Worm (Caenorhabditis elegans) whole organism, late embryonic: ENCODE measurements around the gene ptr-19.

Experiments
- C08G9.2 ChIP-seq: sonication (generic microtip); optimal IDR thresholded peaks from 2 replicates; lab custom pipeline; 2016; ENCODE audit warnings: mild to moderate bottlenecking, missing genetic modification characterization, moderate library complexity, missing compliant biosample characterization
- C38D4.7 ChIP-seq: fragments of 200-800 bp; sonication (Bioruptor generic); optimal IDR thresholded peaks from 2 replicates; lab custom pipeline; 2018; ENCODE audit warnings: mild to moderate bottlenecking, missing genetic modification characterization, moderate library complexity, missing compliant biosample characterization
- F13H6.1 ChIP-seq: sonication (generic microtip); optimal IDR thresholded peaks from 2 replicates; lab custom pipeline; 2016; ENCODE audit warnings: missing genetic modification characterization, missing compliant biosample characterization
- K09A11.1 ChIP-seq: sonication (generic microtip); optimal IDR thresholded peaks from 2 replicates; lab custom pipeline; 2017; ENCODE audit warnings: antibody characterized with exemption, mild to moderate bottlenecking, missing genetic modification characterization, missing compliant biosample characterization; ENCODE audit not compliant: insufficient read depth
- Y22D7AL.16 ChIP-seq: sonication (generic microtip); optimal IDR thresholded peaks from 2 replicates; lab custom pipeline; 2016; ENCODE audit warnings: missing genetic modification characterization, missing compliant biosample characterization
- ahr-1 ChIP-seq: sonication (generic microtip); optimal IDR thresholded peaks from 2 replicates; lab custom pipeline; 2016; ENCODE audit warnings: missing genetic modification characterization, missing compliant biosample characterization
- ama-1 ChIP-seq: fragments of 150-350 bp; optimal IDR thresholded peaks from 2 replicates; lab custom pipeline; 2014
- ceh-14 ChIP-seq: sonication (generic microtip); optimal IDR thresholded peaks from 2 replicates; lab custom pipeline; 2016; ENCODE audit warnings: missing genotype, missing genetic modification characterization, missing compliant biosample characterization
- ceh-19 ChIP-seq: fragments of 200-800 bp; sonication (Bioruptor generic); optimal IDR thresholded peaks from 2 replicates; lab custom pipeline; 2018; ENCODE audit warnings: mild to moderate bottlenecking, missing genetic modification characterization, missing compliant biosample characterization
- ceh-2 ChIP-seq: sonication (generic microtip); optimal IDR thresholded peaks from 2 replicates; lab custom pipeline; 2016; ENCODE audit warnings: missing genotype, missing genetic modification characterization, missing compliant biosample characterization
- ceh-22 ChIP-seq: sonication (generic microtip); optimal IDR thresholded peaks from 2 replicates; lab custom pipeline; 2017; ENCODE audit warnings: missing biosample characterization, missing genetic modification characterization
- ceh-30 ChIP-seq: fragments of 150-350 bp; optimal IDR thresholded peaks from 2 replicates; lab custom pipeline; 2014; ENCODE audit warnings: missing biosample characterization, missing genetic modification characterization
- ceh-34 ChIP-seq: sonication (generic microtip); optimal IDR thresholded peaks from 2 replicates; lab custom pipeline; 2016; ENCODE audit warnings: mild to moderate bottlenecking, missing genetic modification characterization, missing compliant biosample characterization
- dmd-4 ChIP-seq: sonication (generic microtip); optimal IDR thresholded peaks from 2 replicates; lab custom pipeline; 2016; ENCODE audit warnings: borderline replicate concordance, missing genetic modification characterization, missing compliant biosample characterization
- elt-2 ChIP-seq: sonication (generic microtip); optimal IDR thresholded peaks from 2 replicates; lab custom pipeline; 2016; ENCODE audit warnings: missing genetic modification reagents, missing genetic modification characterization, missing compliant biosample characterization
- elt-4 ChIP-seq: sonication (generic microtip); optimal IDR thresholded peaks from 2 replicates; lab custom pipeline; 2016; ENCODE audit warnings: missing genetic modification characterization, missing compliant biosample characterization
- ets-4 ChIP-seq: sonication (generic microtip); optimal IDR thresholded peaks from 2 replicates; lab custom pipeline; 2016; ENCODE audit warnings: missing genetic modification characterization, missing compliant biosample characterization
- eyg-1 ChIP-seq: sonication (generic microtip); optimal IDR thresholded peaks from 2 replicates; lab custom pipeline; 2016; ENCODE audit warnings: missing genotype, missing genetic modification characterization, missing compliant biosample characterization
- fax-1 ChIP-seq: sonication (generic microtip); optimal IDR thresholded peaks from 2 replicates; lab custom pipeline; 2016; ENCODE audit warnings: missing genotype, missing genetic modification characterization, missing compliant biosample characterization
- fkh-6 ChIP-seq: sonication (generic microtip); optimal IDR thresholded peaks from 2 replicates; lab custom pipeline; 2016; ENCODE audit warnings: missing genetic modification characterization, missing compliant biosample characterization
- hlh-13 ChIP-seq: fragments of 200-800 bp; sonication (Bioruptor generic); optimal IDR thresholded peaks from 2 replicates; lab custom pipeline; 2018; ENCODE audit warnings: mild to moderate bottlenecking, missing genetic modification characterization, missing compliant biosample characterization
- hlh-15 ChIP-seq: sonication (generic microtip); optimal IDR thresholded peaks from 2 replicates; lab custom pipeline; 2016; ENCODE audit warnings: missing genetic modification characterization, missing compliant biosample characterization
- hlh-30 ChIP-seq: sonication (generic microtip); optimal IDR thresholded peaks from 2 replicates; lab custom pipeline; 2017; ENCODE audit warnings: antibody characterized with exemption, missing genetic modification characterization, missing compliant biosample characterization; ENCODE audit not compliant: insufficient read depth
- hlh-6 ChIP-seq: sonication (generic microtip); optimal IDR thresholded peaks from 2 replicates; lab custom pipeline; 2016; ENCODE audit warnings: missing genotype, missing genetic modification characterization, missing compliant biosample characterization
- hlh-8 ChIP-seq: sonication (generic microtip); optimal IDR thresholded peaks from 2 replicates; lab custom pipeline; 2016; ENCODE audit warnings: missing genotype, missing genetic modification characterization, missing compliant biosample characterization
- lim-6 ChIP-seq: sonication (generic microtip); optimal IDR thresholded peaks from 2 replicates; lab custom pipeline; 2016; ENCODE audit warnings: missing genetic modification characterization, missing compliant biosample characterization
- lin-11 ChIP-seq: fragments of 200-800 bp; sonication (Bioruptor generic); optimal IDR thresholded peaks from 2 replicates; lab custom pipeline; 2018; ENCODE audit warnings: mild to moderate bottlenecking, missing genetic modification characterization, missing compliant biosample characterization
- mec-3 ChIP-seq: sonication (generic microtip); optimal IDR thresholded peaks from 2 replicates; lab custom pipeline; 2016; ENCODE audit warnings: borderline replicate concordance, missing genetic modification characterization, missing compliant biosample characterization
- nfya-1 ChIP-seq: sonication (generic microtip); optimal IDR thresholded peaks from 2 replicates; lab custom pipeline; 2017; ENCODE audit warnings: missing genetic modification characterization, mild to moderate bottlenecking, missing compliant biosample characterization, antibody characterized with exemption, moderate library complexity
- nhr-11 ChIP-seq: fragments of 150-350 bp; optimal IDR thresholded peaks from 2 replicates; lab custom pipeline; 2014; ENCODE audit warnings: missing biosample characterization, missing genetic modification characterization
- nhr-232 ChIP-seq: sonication (generic microtip); optimal IDR thresholded peaks from 2 replicates; lab custom pipeline; 2016; ENCODE audit warnings: missing genetic modification characterization, missing compliant biosample characterization
- npax-4 ChIP-seq: sonication (generic microtip); optimal IDR thresholded peaks from 2 replicates; lab custom pipeline; 2016; ENCODE audit warnings: missing genetic modification characterization, missing compliant biosample characterization
- pag-3 ChIP-seq: sonication (generic microtip); optimal IDR thresholded peaks from 2 replicates; lab custom pipeline; 2016; ENCODE audit warnings: missing compliant biosample characterization, missing genetic modification characterization, borderline replicate concordance
- pat-9 ChIP-seq: fragments of 200-800 bp; sonication (Bioruptor generic); optimal IDR thresholded peaks from 2 replicates; lab custom pipeline; 2018; ENCODE audit warnings: mild to moderate bottlenecking, missing genetic modification characterization, moderate library complexity, missing compliant biosample characterization
- pax-1 ChIP-seq: fragments of 150-350 bp; optimal IDR thresholded peaks from 2 replicates; lab custom pipeline; 2014; ENCODE audit warnings: missing biosample characterization, missing genetic modification characterization
- pha-2 ChIP-seq: sonication (generic microtip); optimal IDR thresholded peaks from 2 replicates; lab custom pipeline; 2017; ENCODE audit warnings: mild to moderate bottlenecking, missing genetic modification characterization, missing compliant biosample characterization
- pha-4 ChIP-seq: fragments of 150-350 bp; optimal IDR thresholded peaks from 2 replicates; lab custom pipeline; 2018; ENCODE audit warnings: missing biosample characterization, missing genetic modification reagents, missing genetic modification characterization
- pros-1 ChIP-seq: fragments of 150-350 bp; optimal IDR thresholded peaks from 2 replicates; lab custom pipeline; 2014; ENCODE audit warnings: missing biosample characterization, missing genetic modification reagents, missing genetic modification characterization
- ref-2 ChIP-seq: sonication (generic microtip); optimal IDR thresholded peaks from 2 replicates; lab custom pipeline; 2016; ENCODE audit warnings: missing genetic modification characterization, missing compliant biosample characterization
- sdc-2 ChIP-seq: sonication (generic microtip); optimal IDR thresholded peaks from 2 replicates; lab custom pipeline; 2016; ENCODE audit warnings: missing genotype, missing genetic modification characterization, missing compliant biosample characterization
- sox-4 ChIP-seq: sonication (generic microtip); optimal IDR thresholded peaks from 2 replicates; lab custom pipeline; 2017; ENCODE audit warnings: mild to moderate bottlenecking, missing genetic modification characterization, inconsistent platforms, missing compliant biosample characterization
- syd-9 ChIP-seq: sonication (generic microtip); optimal IDR thresholded peaks from 2 replicates; lab custom pipeline; 2016; ENCODE audit warnings: mild to moderate bottlenecking, missing genetic modification characterization, moderate library complexity, missing compliant biosample characterization
- ttx-3 ChIP-seq: sonication (generic microtip); optimal IDR thresholded peaks from 2 replicates; lab custom pipeline; 2016; ENCODE audit warnings: missing genetic modification reagents, missing genetic modification characterization, missing compliant biosample characterization
- unc-42 ChIP-seq: sonication (generic microtip); optimal IDR thresholded peaks from 2 replicates; lab custom pipeline; 2016; ENCODE audit warnings: missing genotype, missing genetic modification characterization, missing compliant biosample characterization
- zip-5 ChIP-seq: sonication (generic microtip); optimal IDR thresholded peaks from 2 replicates; lab custom pipeline; 2016; ENCODE audit warnings: missing genetic modification characterization, missing compliant biosample characterization
- ztf-16 ChIP-seq: sonication (generic microtip); optimal IDR thresholded peaks from 2 replicates; lab custom pipeline; 2017; ENCODE audit warnings: missing genetic modification characterization, missing compliant biosample characterization

The ptr-19 gene

ce11 chrIII:10809568-10809967, 27.9 kb downstream of the ptr-19 start:
- TF ChIP-seq npax-4 (tag; lab: Kevin White, UChicago) (no peak), hlh-8 (tag; lab: Kevin White, UChicago) (no peak), sdc-2 (tag; lab: Kevin White, UChicago) (no peak), unc-42 (tag; lab: Kevin White, UChicago) (no peak), hlh-6 (tag; lab: Kevin White, UChicago) (no peak), ama-1 (lab: Kevin White, UChicago) (no peak), ceh-34 (tag; lab: Kevin White, UChicago) (no peak), pha-2 (tag; lab: Kevin White, UChicago) (no peak), zip-5 (no peak), pag-3 (tag; lab: Kevin White, UChicago) (no peak), ttx-3 (no peak), ceh-2 (no peak), fkh-6 (tag; lab: Kevin White, UChicago) (no peak)
- TF ChIP-seq, all 69 proteins: peak for 0

DNA sequence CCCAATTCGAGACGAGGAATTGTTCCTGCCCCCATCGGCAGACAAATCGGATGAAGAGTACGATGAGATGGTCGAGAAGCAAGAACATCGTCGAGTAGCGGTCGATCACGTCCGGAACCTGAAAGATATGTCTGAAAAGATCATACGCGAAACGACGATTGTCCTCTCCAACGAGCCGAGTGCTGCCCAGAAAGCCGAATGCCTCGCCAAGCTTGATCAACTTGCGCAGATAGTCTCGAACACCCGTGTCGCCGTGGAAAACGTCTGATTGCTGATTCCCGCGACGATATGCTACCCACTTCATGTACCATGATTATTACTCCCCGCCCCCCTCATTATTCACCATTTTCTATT, 28.8 kb downstream of the ptr-19 start:
- TF ChIP-seq ceh-22 (tag; lab: Kevin White, UChicago) (no peak), ref-2 (no peak), npax-4 (tag; lab: Kevin White, UChicago) (no peak), ceh-2 (no peak), ama-1 (lab: Kevin White, UChicago) (no peak), ztf-16 (tag; lab: Kevin White, UChicago) (no peak), pax-1 (tag; lab: Kevin White, UChicago) (no peak), ets-4 (tag; lab: Kevin White, UChicago) (no peak)

DNA sequence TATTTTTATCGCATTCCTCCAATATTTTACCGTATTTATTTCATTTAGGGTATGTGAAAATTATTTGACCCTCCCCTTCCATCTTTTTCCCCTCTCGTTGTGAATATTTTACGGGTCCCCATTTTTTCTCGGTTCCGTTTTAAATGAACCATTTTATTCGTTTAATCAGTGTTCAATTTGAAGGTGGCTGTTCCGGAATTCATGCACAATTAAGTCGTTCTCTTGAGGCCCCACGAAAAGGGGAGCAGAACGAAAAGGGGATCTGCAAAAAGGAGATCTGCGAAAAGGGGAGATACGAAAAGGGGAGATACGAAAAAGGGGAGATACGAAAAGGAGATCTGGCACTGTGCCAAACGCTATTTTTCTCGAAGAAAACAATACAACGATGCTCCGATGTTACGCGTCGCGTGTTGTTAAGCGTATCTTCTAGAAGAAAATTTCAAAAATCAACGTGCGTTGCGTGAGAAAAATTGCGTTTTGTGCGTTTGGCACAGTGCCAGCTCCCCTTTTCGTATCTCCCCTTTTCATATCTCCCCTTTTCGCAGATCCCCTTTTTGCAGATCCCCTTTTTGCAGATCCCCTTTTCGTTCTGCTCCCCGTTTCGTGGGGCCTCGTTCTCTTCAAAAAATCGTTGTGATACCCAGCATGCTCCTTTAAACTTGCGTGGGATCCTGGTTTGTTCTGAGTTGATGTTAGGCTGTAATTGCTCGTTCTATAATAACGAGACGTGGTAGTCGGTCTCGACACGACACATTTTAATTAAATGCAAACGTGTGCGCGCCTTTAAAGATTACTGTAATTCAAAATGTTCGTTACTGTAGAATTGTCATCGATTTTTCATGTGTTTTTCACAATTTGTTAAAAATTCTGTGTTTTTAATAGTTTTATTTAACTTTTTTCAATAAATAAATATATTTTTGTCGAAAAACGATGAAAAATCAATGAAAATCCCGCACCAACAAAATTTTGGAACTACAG, 29.5 kb downstream of the ptr-19 start:
- TF ChIP-seq pag-3 (tag; lab: Kevin White, UChicago) (peak; percentile 47), hlh-8 (tag; lab: Kevin White, UChicago) (peak; percentile 20), pat-9 (tag; lab: Kevin White, UChicago) (no peak), nhr-11 (tag; lab: Kevin White, UChicago) (no peak), ahr-1 (peak; percentile 69), ceh-22 (tag; lab: Kevin White, UChicago) (no peak), npax-4 (tag; lab: Kevin White, UChicago) (no peak), unc-42 (tag; lab: Kevin White, UChicago) (peak; percentile 49), C08G9.2 (peak; percentile 89), nfya-1 (tag; lab: Kevin White, UChicago) (no peak), hlh-30 (tag; lab: Kevin White, UChicago) (no peak), dmd-4 (tag; lab: Kevin White, UChicago) (peak; percentile 82), pros-1 (tag; lab: Kevin White, UChicago) (no peak), K09A11.1 (tag; lab: Kevin White, UChicago) (no peak), mec-3 (tag; lab: Kevin White, UChicago) (peak; percentile 78), syd-9 (no peak), ceh-2 (peak; percentile 82), hlh-13 (no peak), hlh-15 (no peak), F13H6.1 (peak; percentile 74), Y22D7AL.16 (tag; lab: Kevin White, UChicago) (no peak), elt-2 (tag; lab: Kevin White, UChicago) (peak; percentile 18), lim-6 (peak; percentile 76), ceh-19 (GFP tag; lab: Kevin White, UChicago) (no peak), eyg-1 (tag; lab: Kevin White, UChicago) (no peak), nhr-232 (tag; lab: Kevin White, UChicago) (no peak), lin-11 (no peak), pha-2 (tag; lab: Kevin White, UChicago) (no peak), sox-4 (tag; lab: Kevin White, UChicago) (no peak), ceh-34 (tag; lab: Kevin White, UChicago) (peak; percentile 48), elt-4 (tag; lab: Kevin White, UChicago) (no peak), ttx-3 (no peak), C38D4.7 (GFP tag; lab: Kevin White, UChicago) (no peak), pha-4 (tag; lab: Kevin White, UChicago) (no peak), ceh-30 (tag; lab: Kevin White, UChicago) (no peak), ceh-14 (peak; percentile 88), fax-1 (peak; percentile 82)
